Worm (Caenorhabditis elegans) whole organism, late embryonic: ENCODE results near the gene C30H6.5.

Experiments used
- T23F11.4 ChIP-seq: fragments of 200-800 bp; sonication (Bioruptor generic); optimal IDR thresholded peaks from 2 replicates; lab custom pipeline; 2018; ENCODE audit warnings: mild to moderate bottlenecking, missing genetic modification characterization, missing compliant biosample characterization
- ama-1 ChIP-seq: fragments of 150-350 bp; optimal IDR thresholded peaks from 2 replicates; lab custom pipeline; 2014
- hlh-13 ChIP-seq: fragments of 200-800 bp; sonication (Bioruptor generic); optimal IDR thresholded peaks from 2 replicates; lab custom pipeline; 2018; ENCODE audit warnings: mild to moderate bottlenecking, missing genetic modification characterization, missing compliant biosample characterization
- hlh-15 ChIP-seq: sonication (generic microtip); optimal IDR thresholded peaks from 2 replicates; lab custom pipeline; 2016; ENCODE audit warnings: missing genetic modification characterization, missing compliant biosample characterization
- hlh-6 ChIP-seq: sonication (generic microtip); optimal IDR thresholded peaks from 2 replicates; lab custom pipeline; 2016; ENCODE audit warnings: missing genotype, missing genetic modification characterization, missing compliant biosample characterization
- ttx-3 ChIP-seq: sonication (generic microtip); optimal IDR thresholded peaks from 2 replicates; lab custom pipeline; 2016; ENCODE audit warnings: missing genetic modification reagents, missing genetic modification characterization, missing compliant biosample characterization

- TF ChIP-seq T23F11.4 (GFP tag; lab: Kevin White, UChicago), result no peak
- no peak for TF ChIP-seq hlh-15 (tag; lab: Kevin White, UChicago)
- TF ChIP-seq hlh-13, result no peak
- TF ChIP-seq ama-1 (lab: Kevin White, UChicago), result no peak
- TF ChIP-seq hlh-6 (tag; lab: Kevin White, UChicago), result no peak
- no peak for TF ChIP-seq ttx-3 (tag; lab: Kevin White, UChicago)
Measured at ce11 chrIV:17341033-17341432, 30.5 kb upstream of the C30H6.5 start.
